Fruit fly (Drosophila melanogaster) whole organism, prepupa: ENCODE data around the gene CG13082.

Source experiments
- Blimp-1 ChIP-seq: fragments of 200-800 bp; sonication (Bioruptor generic); optimal IDR thresholded peaks from 3 replicates; lab custom pipeline; 2017; ENCODE audit warnings: missing biosample characterization, missing genetic modification characterization, mild to moderate bottlenecking, moderate library complexity, missing genetic modification reagents
- CG10631 ChIP-seq: fragments of 200-800 bp; sonication (Bioruptor generic); optimal IDR thresholded peaks from 2 replicates; lab custom pipeline; 2016; ENCODE audit warnings: missing biosample characterization, missing genetic modification characterization
- CG11294 ChIP-seq: fragments of 200-800 bp; sonication (Bioruptor generic); IDR thresholded peaks from 2 replicates; pipeline ENCODE4 v1.3.6; 2022; ENCODE audit warnings: missing biosample characterization, missing genetic modification characterization
- CG11762 ChIP-seq: fragments of 200-800 bp; sonication (Bioruptor generic); optimal IDR thresholded peaks from 3 replicates; lab custom pipeline; 2016; ENCODE audit warnings: missing biosample characterization, missing genetic modification characterization; ENCODE audit not compliant: insufficient read depth
- CG11902 ChIP-seq: fragments of 200-800 bp; sonication (Bioruptor generic); optimal IDR thresholded peaks from 3 replicates; lab custom pipeline; 2016; ENCODE audit warnings: missing biosample characterization, missing genetic modification characterization
- CG15336 ChIP-seq: fragments of 200-800 bp; sonication (Bioruptor generic); IDR thresholded peaks from 2 replicates; pipeline ENCODE4 v1.3.6; 2022; ENCODE audit warnings: missing biosample characterization, missing genetic modification characterization
- CG1621 ChIP-seq: fragments of 200-800 bp; sonication (Bioruptor generic); optimal IDR thresholded peaks from 3 replicates; lab custom pipeline; 2018; ENCODE audit warnings: missing biosample characterization, mild to moderate bottlenecking, missing genetic modification characterization
- CG16779 ChIP-seq: fragments of 200-800 bp; sonication (Bioruptor generic); optimal IDR thresholded peaks from 3 replicates; lab custom pipeline; 2017; ENCODE audit warnings: missing biosample characterization, mild to moderate bottlenecking, missing genetic modification characterization
- CG3032 ChIP-seq: fragments of 200-800 bp; optimal IDR thresholded peaks from 2 replicates; lab custom pipeline; 2019; ENCODE audit warnings: missing biosample characterization, mild to moderate bottlenecking, missing genetic modification characterization, moderate library complexity
- CG31627 ChIP-seq: fragments of 200-800 bp; sonication (Bioruptor generic); optimal IDR thresholded peaks from 3 replicates; lab custom pipeline; 2016; ENCODE audit warnings: missing biosample characterization, missing genetic modification characterization
- CG32006 ChIP-seq: fragments of 200-800 bp; sonication (Bioruptor generic); optimal IDR thresholded peaks from 3 replicates; lab custom pipeline; 2017; ENCODE audit warnings: missing biosample characterization, mild to moderate bottlenecking, missing genetic modification characterization
- CG34406 ChIP-seq: fragments of 200-800 bp; sonication (Bioruptor generic); optimal IDR thresholded peaks from 3 replicates; lab custom pipeline; 2016; ENCODE audit warnings: missing biosample characterization, missing genetic modification characterization
- CG3919 ChIP-seq: fragments of 200-800 bp; sonication (Bioruptor generic); optimal IDR thresholded peaks from 3 replicates; lab custom pipeline; 2016; ENCODE audit warnings: missing biosample characterization, missing genetic modification characterization
- CG6163 ChIP-seq: fragments of 200-800 bp; sonication (Bioruptor generic); IDR thresholded peaks from 3 replicates; pipeline ENCODE4 v1.3.6; 2022; ENCODE audit warnings: missing biosample characterization, missing genetic modification characterization
- CG6276 ChIP-seq: fragments of 200-800 bp; sonication (Bioruptor generic); optimal IDR thresholded peaks from 2 replicates; lab custom pipeline; 2017; ENCODE audit warnings: missing biosample characterization, mild to moderate bottlenecking, missing genetic modification characterization
- CG6792 ChIP-seq: fragments of 200-800 bp; sonication (Bioruptor generic); optimal IDR thresholded peaks from 3 replicates; lab custom pipeline; 2016; ENCODE audit warnings: missing biosample characterization, missing genetic modification characterization
- CG6808 ChIP-seq: fragments of 200-800 bp; sonication (Bioruptor generic); optimal IDR thresholded peaks from 3 replicates; lab custom pipeline; 2017; ENCODE audit warnings: missing biosample characterization, missing genetic modification characterization, mild to moderate bottlenecking, moderate library complexity, missing genetic modification reagents
- CG6854 ChIP-seq: fragments of 200-800 bp; sonication (Bioruptor generic); optimal IDR thresholded peaks from 2 replicates; lab custom pipeline; 2017; ENCODE audit warnings: missing biosample characterization, mild to moderate bottlenecking, missing genetic modification characterization
- CG7368 ChIP-seq: fragments of 200-800 bp; sonication (Bioruptor generic); optimal IDR thresholded peaks from 3 replicates; lab custom pipeline; 2016; ENCODE audit warnings: missing biosample characterization, missing genetic modification characterization
- CG8119 ChIP-seq: fragments of 200-800 bp; sonication (Bioruptor generic); IDR thresholded peaks from 3 replicates; pipeline ENCODE4 v1.3.6; 2022; ENCODE audit warnings: missing biosample characterization, missing genetic modification characterization
- CG8319 ChIP-seq: fragments of 200-800 bp; sonication (Bioruptor generic); optimal IDR thresholded peaks from 3 replicates; lab custom pipeline; 2016; ENCODE audit warnings: missing biosample characterization, missing genetic modification characterization
- CG9139 ChIP-seq: fragments of 200-800 bp; sonication (Bioruptor generic); optimal IDR thresholded peaks from 3 replicates; lab custom pipeline; 2017; ENCODE audit warnings: missing biosample characterization, mild to moderate bottlenecking, missing genetic modification characterization
- Eip78C ChIP-seq: fragments of 200-800 bp; sonication (Bioruptor generic); peaks from one replicate; lab custom pipeline; 2016; ENCODE audit warnings: missing biosample characterization, missing genetic modification characterization
- Eip93F ChIP-seq: fragments of 200-800 bp; sonication (Bioruptor generic); optimal IDR thresholded peaks from 2 replicates; lab custom pipeline; 2016; ENCODE audit warnings: missing biosample characterization, mild to moderate bottlenecking, missing genetic modification characterization
- Ets21C ChIP-seq: fragments of 200-800 bp; sonication (Bioruptor generic); optimal IDR thresholded peaks from 3 replicates; lab custom pipeline; 2016; ENCODE audit warnings: missing biosample characterization, missing genetic modification characterization
- Ets96B ChIP-seq: fragments of 200-800 bp; optimal IDR thresholded peaks from 2 replicates; lab custom pipeline; 2019; ENCODE audit warnings: missing biosample characterization, mild to moderate bottlenecking, missing genetic modification characterization, moderate library complexity
- Gug ChIP-seq: fragments of 200-800 bp; sonication (Bioruptor generic); IDR thresholded peaks from 2 replicates; pipeline ENCODE4 v1.3.6; 2022; ENCODE audit warnings: missing biosample characterization, missing genetic modification characterization
- Hr4 ChIP-seq: fragments of 200-800 bp; sonication (Bioruptor generic); optimal IDR thresholded peaks from 3 replicates; lab custom pipeline; 2016; ENCODE audit warnings: missing biosample characterization, missing genetic modification characterization
- Lpt ChIP-seq: fragments of 200-800 bp; sonication (Bioruptor generic); optimal IDR thresholded peaks from 3 replicates; lab custom pipeline; 2016; ENCODE audit warnings: missing biosample characterization, missing genetic modification characterization
- Met ChIP-seq: fragments of 200-800 bp; sonication (Bioruptor generic); optimal IDR thresholded peaks from 3 replicates; lab custom pipeline; 2016; ENCODE audit warnings: missing biosample characterization, missing genetic modification characterization
- OdsH ChIP-seq: fragments of 200-800 bp; sonication (Bioruptor generic); optimal IDR thresholded peaks from 3 replicates; lab custom pipeline; 2016; ENCODE audit warnings: missing biosample characterization, missing genetic modification characterization
- Smox ChIP-seq: fragments of 200-800 bp; sonication (Bioruptor generic); optimal IDR thresholded peaks from 3 replicates; lab custom pipeline; 2016; ENCODE audit warnings: missing biosample characterization, missing genetic modification characterization
- Sox102F ChIP-seq: fragments of 200-800 bp; sonication (Bioruptor generic); optimal IDR thresholded peaks from 2 replicates; lab custom pipeline; 2016; ENCODE audit warnings: missing biosample characterization, mild to moderate bottlenecking, missing genetic modification characterization
- Sox14 ChIP-seq: fragments of 200-800 bp; sonication (Bioruptor generic); optimal IDR thresholded peaks from 3 replicates; lab custom pipeline; 2016; ENCODE audit warnings: missing biosample characterization, missing genetic modification characterization
- Sox15 ChIP-seq: fragments of 200-800 bp; sonication (Bioruptor generic); optimal IDR thresholded peaks from 3 replicates; lab custom pipeline; 2016; ENCODE audit warnings: missing biosample characterization, missing genetic modification characterization
- achi ChIP-seq: fragments of 200-800 bp; sonication (Bioruptor generic); optimal IDR thresholded peaks from 3 replicates; lab custom pipeline; 2016; ENCODE audit warnings: missing biosample characterization, missing genetic modification characterization
- acj6 ChIP-seq: fragments of 200-800 bp; sonication (Bioruptor generic); optimal IDR thresholded peaks from 3 replicates; lab custom pipeline; 2016; ENCODE audit warnings: missing biosample characterization, missing genetic modification characterization
- cyc ChIP-seq: fragments of 200-800 bp; sonication (Bioruptor generic); optimal IDR thresholded peaks from 3 replicates; lab custom pipeline; 2016; ENCODE audit warnings: missing biosample characterization, missing genetic modification characterization
- dac ChIP-seq: fragments of 200-800 bp; sonication (Bioruptor generic); optimal IDR thresholded peaks from 2 replicates; lab custom pipeline; 2017; ENCODE audit warnings: missing biosample characterization, mild to moderate bottlenecking, missing genetic modification characterization
- eg ChIP-seq: fragments of 200-800 bp; sonication (Bioruptor generic); IDR thresholded peaks from 3 replicates; pipeline ENCODE4 v1.3.6; 2022; ENCODE audit warnings: missing biosample characterization, missing genetic modification characterization
- esn ChIP-seq: fragments of 200-800 bp; sonication (Bioruptor generic); optimal IDR thresholded peaks from 2 replicates; lab custom pipeline; 2016; ENCODE audit warnings: missing biosample characterization, mild to moderate bottlenecking, missing genetic modification characterization, moderate library complexity
- fd59A ChIP-seq: fragments of 200-800 bp; sonication (Bioruptor generic); optimal IDR thresholded peaks from 2 replicates; lab custom pipeline; 2017; ENCODE audit warnings: missing biosample characterization, mild to moderate bottlenecking, missing genetic modification characterization, missing genetic modification reagents
- fd85E ChIP-seq: fragments of 200-800 bp; sonication (Bioruptor generic); optimal IDR thresholded peaks from 3 replicates; lab custom pipeline; 2016; ENCODE audit warnings: missing biosample characterization, missing genetic modification characterization
- fkh ChIP-seq: fragments of 200-800 bp; sonication (Bioruptor generic); optimal IDR thresholded peaks from 3 replicates; lab custom pipeline; 2017; ENCODE audit warnings: missing biosample characterization, mild to moderate bottlenecking, missing genetic modification characterization, moderate library complexity
- lz ChIP-seq: fragments of 200-800 bp; sonication (Bioruptor generic); optimal IDR thresholded peaks from 3 replicates; lab custom pipeline; 2016; ENCODE audit warnings: missing biosample characterization, missing genetic modification characterization
- salr ChIP-seq, 2 experiments: fragments of 200-800 bp; sonication (Bioruptor generic); optimal IDR thresholded peaks; 3 replicates each; lab custom pipeline; 2016 to 2018; ENCODE audit warnings: missing biosample characterization in 2 of 2, missing genetic modification characterization in 2 of 2, mild to moderate bottlenecking in 1 of 2
- ss ChIP-seq, 2 experiments: fragments of 200-800 bp; sonication (Bioruptor generic); optimal IDR thresholded peaks; 2 replicates in 1 of 2; 3 replicates in 1 of 2; lab custom pipeline; 2017 to 2018; ENCODE audit warnings: mild to moderate bottlenecking in 2 of 2, missing biosample characterization in 2 of 2, missing genetic modification characterization in 2 of 2, moderate library complexity in 1 of 2
- topi ChIP-seq: fragments of 200-800 bp; sonication (Bioruptor generic); optimal IDR thresholded peaks from 3 replicates; lab custom pipeline; 2016; ENCODE audit warnings: missing biosample characterization, missing genetic modification characterization
- vri ChIP-seq: fragments of 200-800 bp; sonication (Bioruptor generic); optimal IDR thresholded peaks from 3 replicates; lab custom pipeline; 2016; ENCODE audit warnings: missing biosample characterization, mild to moderate bottlenecking, missing genetic modification characterization

The CG13082 gene

dm6 chr2L:19548158-19548557 lies 9.9 kb downstream of the CG13082 start, which contains the start of gene Tep4:
Gene Tep4, plus strand, starts transcription at chr2L:19548507.
- TF ChIP-seq CG6276 (GFP tag; lab: Kevin White, UChicago) (no peak), fkh (GFP tag; lab: Kevin White, UChicago) (peak; percentile 4), CG1621 (tag; lab: Kevin White, UChicago) (peak; percentile 9), CG31627 (GFP tag; lab: Kevin White, UChicago) (no peak), CG15336 (GFP tag; lab: Robert Waterston, UW) (peak; percentile 29; the same call in 1 of the 2 replicates), Eip93F (no peak), eg (GFP tag; lab: Robert Waterston, UW) (peak; percentile 30; the same call in 1 of the 3 replicates), fd59A (GFP tag; lab: Kevin White, UChicago) (no peak), acj6 (GFP tag; lab: Kevin White, UChicago) (no peak)

dm6 chr2L:19549412-19549811 lies 11.2 kb downstream of the CG13082 start:
- TF ChIP-seq Eip78C (GFP tag; lab: Kevin White, UChicago) (peak; percentile 71), CG31627 (GFP tag; lab: Kevin White, UChicago) (no peak), CG6854 (GFP tag; lab: Kevin White, UChicago) (peak; percentile 74), CG11902 (no peak), CG8119 (GFP tag; lab: Robert Waterston, UW) (peak; percentile 60; the same call in 2 of the 3 replicates), CG8319 (GFP tag; lab: Kevin White, UChicago) (no peak), Ets96B (tag; lab: Kevin White, UChicago) (no peak), OdsH (GFP tag; lab: Kevin White, UChicago) (no peak), fd85E (GFP tag; lab: Kevin White, UChicago) (no peak), topi (no peak), CG6163 (GFP tag; lab: Robert Waterston, UW) (no peak), Blimp-1 (peak; percentile 32), CG16779 (tag; lab: Kevin White, UChicago) (no peak), CG11762 (GFP tag; lab: Kevin White, UChicago) (no peak), CG6276 (GFP tag; lab: Kevin White, UChicago) (no peak), Lpt (peak; percentile 50), Ets21C (GFP tag; lab: Kevin White, UChicago) (no peak), CG6792 (GFP tag; lab: Kevin White, UChicago) (peak; percentile 12), vri (GFP tag; lab: Kevin White, UChicago) (peak; percentile 71), Smox (GFP tag; lab: Kevin White, UChicago) (peak; percentile 40), CG9139 (peak; percentile 29), CG15336 (GFP tag; lab: Robert Waterston, UW) (no peak), CG11294 (GFP tag; lab: Robert Waterston, UW) (no peak), Sox14 (GFP tag; lab: Kevin White, UChicago) (no peak), CG32006 (no peak), CG3032 (tag; lab: Kevin White, UChicago) (no peak), dac (no peak), CG10631 (GFP tag; lab: Kevin White, UChicago) (no peak), CG3919 (GFP tag; lab: Kevin White, UChicago) (no peak), acj6 (GFP tag; lab: Kevin White, UChicago) (no peak), salr (GFP tag; optimal IDR thresholded peaks at IDR 0.05; lab: Kevin White, UChicago) (no peak), fkh (GFP tag; lab: Kevin White, UChicago) (peak; percentile 93), achi (GFP tag; lab: Kevin White, UChicago) (peak; percentile 37), lz (GFP tag; lab: Kevin White, UChicago) (no peak), esn (GFP tag; lab: Kevin White, UChicago) (peak; percentile 20), CG7368 (GFP tag; lab: Kevin White, UChicago) (no peak), Gug (GFP tag; lab: Robert Waterston, UW) (no peak), CG6808 (GFP tag; lab: Kevin White, UChicago) (peak; percentile 70), Sox102F (GFP tag; lab: Kevin White, UChicago) (peak; percentile 48), Met (GFP tag; lab: Kevin White, UChicago) (no peak), Sox15 (no peak), CG1621 (tag; lab: Kevin White, UChicago) (peak; percentile 69), Hr4 (GFP tag; lab: Kevin White, UChicago) (no peak), ss (GFP tag; optimal IDR thresholded peaks at IDR 0.05; lab: Kevin White, UChicago) (no peak), cyc (GFP tag; lab: Kevin White, UChicago) (no peak), CG34406 (no peak)
